2 fruit fly cellular contexts compared by ENCODE assay signal in the genomic region with DNA sequence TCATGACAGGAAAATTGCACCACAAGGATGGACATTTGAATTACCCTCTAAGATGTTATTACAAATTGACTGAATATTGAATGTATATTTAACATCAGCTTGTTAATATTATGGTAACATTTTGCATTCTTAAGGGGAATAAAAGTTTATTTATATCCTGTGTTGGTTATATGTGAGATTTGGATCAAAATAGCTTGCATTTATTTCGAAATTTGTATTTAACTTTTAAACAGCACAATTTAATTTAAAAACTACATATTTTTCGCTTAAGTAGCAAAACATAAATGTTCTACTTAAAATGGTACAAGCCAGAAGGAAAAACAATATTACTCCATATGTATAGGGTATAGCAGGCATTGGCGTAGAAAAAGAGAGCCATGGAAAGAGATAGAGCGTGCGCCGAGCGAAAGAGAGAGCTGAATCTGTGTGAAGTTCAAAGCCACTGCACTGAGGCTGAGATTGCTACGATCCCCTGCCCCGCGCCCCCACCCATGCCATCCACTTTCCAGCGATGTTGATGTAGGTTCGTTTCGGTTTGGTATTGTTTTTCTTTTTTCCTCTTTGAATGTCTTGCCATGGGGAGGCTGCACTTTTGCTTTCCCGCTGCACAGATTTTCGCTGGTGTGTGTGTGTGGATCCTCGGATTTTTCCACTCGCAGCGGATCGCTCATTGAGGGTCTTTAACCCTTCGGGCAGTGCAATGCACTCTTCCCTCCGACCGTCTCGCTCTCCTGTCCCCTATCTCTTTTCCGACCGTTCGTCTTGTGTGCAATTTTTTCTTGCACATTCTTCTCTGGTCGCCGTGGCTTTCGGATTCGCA.
A peak's percentile ranks its signal among the peaks of the same experiment; 100 is the strongest.
TF ChIP-seq lines count a peak whose summit lies in the region.

No protein-coding gene starts in this region.

TF ChIP-seq in whole organism, embryonic, 481 proteins besides CTCF, POLR2A, EP300 and RAD21 (continued from another document and continues in another):
- peak; percentile 65 for TF ChIP-seq CG8290 (GFP tag; optimal IDR thresholded peaks at IDR 0.05; lab: Kevin White, UChicago)
- peak in 1 of 2 experiments; percentile 81 for TF ChIP-seq CG8290 (tag; optimal IDR thresholded peaks at IDR 0.05; lab: Kevin White, UChicago)
- no peak for TF ChIP-seq hth (optimal IDR thresholded peaks at IDR 0.05; lab: Kevin White, UChicago)
- TF ChIP-seq jumu (GFP tag; optimal IDR thresholded peaks at IDR 0.05; lab: Kevin White, UChicago): peak; percentile 68
- TF ChIP-seq CG2678 (tag; optimal IDR thresholded peaks at IDR 0.05; lab: Kevin White, UChicago): peak; percentile 87
- no peak for TF ChIP-seq fru (optimal IDR thresholded peaks at IDR 0.05; lab: Kevin White, UChicago)
- TF ChIP-seq CG6765 (GFP tag; optimal IDR thresholded peaks at IDR 0.05; lab: Kevin White, UChicago): no peak
- TF ChIP-seq Gsc (GFP tag; IDR thresholded peaks at IDR 0.05; lab: Robert Waterston, UW): no peak
- no peak for TF ChIP-seq Lim3 (GFP tag; IDR thresholded peaks at IDR 0.05; lab: Robert Waterston, UW)
- TF ChIP-seq zen2 (GFP tag; IDR thresholded peaks at IDR 0.05; lab: Robert Waterston, UW; ENCODE audit: partially characterized antibody): no peak
- TF ChIP-seq sc (optimal IDR thresholded peaks at IDR 0.05; lab: Kevin White, UChicago): no peak
- peak; percentile 89 for TF ChIP-seq sc (GFP tag; optimal IDR thresholded peaks at IDR 0.05; lab: Kevin White, UChicago)
- no peak for TF ChIP-seq oc (tag; optimal IDR thresholded peaks at IDR 0.05; lab: Kevin White, UChicago)
- peak; percentile 71 for TF ChIP-seq CG15269 (tag; optimal IDR thresholded peaks at IDR 0.05; lab: Kevin White, UChicago)
- peak; percentile 75 for TF ChIP-seq CG8359 (GFP tag; optimal IDR thresholded peaks at IDR 0.05; lab: Kevin White, UChicago; ENCODE audit: borderline replicate concordance)
- TF ChIP-seq CG17568 (GFP tag; optimal IDR thresholded peaks at IDR 0.05; lab: Kevin White, UChicago): peak; percentile 57
- TF ChIP-seq CG6683 (GFP tag; optimal IDR thresholded peaks at IDR 0.05; lab: Kevin White, UChicago): peak; percentile 38
- peak; percentile 60 for TF ChIP-seq NfI (GFP tag; optimal IDR thresholded peaks at IDR 0.05; lab: Kevin White, UChicago)
- TF ChIP-seq CG2129 (GFP tag; IDR thresholded peaks at IDR 0.05; lab: Robert Waterston, UW; ENCODE audit: partially characterized antibody): no peak
- TF ChIP-seq Abd-B (GFP tag; optimal IDR thresholded peaks at IDR 0.05; lab: Kevin White, UChicago): peak; percentile 81
- TF ChIP-seq zen (tag; optimal IDR thresholded peaks at IDR 0.05; lab: Kevin White, UChicago): peak; percentile 90
- peak; percentile 78 for TF ChIP-seq croc (GFP tag; conservative IDR thresholded peaks at IDR 0.05; lab: Robert Waterston, UW)
- peak; percentile 3 for TF ChIP-seq CG15514 (GFP tag; optimal IDR thresholded peaks at IDR 0.05; lab: Kevin White, UChicago)
- TF ChIP-seq CG7786 (GFP tag; optimal IDR thresholded peaks at IDR 0.05; lab: Kevin White, UChicago): peak; percentile 69
- no peak for TF ChIP-seq CG31365 (tag; optimal IDR thresholded peaks at IDR 0.05; lab: Kevin White, UChicago)
- TF ChIP-seq sens-2 (GFP tag; IDR thresholded peaks at IDR 0.05; lab: Robert Waterston, UW): 0 out of 2 replicates have a peak, but pooled peaks have one; percentile 12
- TF ChIP-seq cwo (GFP tag; optimal IDR thresholded peaks at IDR 0.05; lab: Kevin White, UChicago): peak; percentile 42
- no peak for TF ChIP-seq CG43689 (GFP tag; IDR thresholded peaks at IDR 0.05; lab: Robert Waterston, UW)
- TF ChIP-seq Poxn (GFP tag; IDR thresholded peaks at IDR 0.05; lab: Robert Waterston, UW): no peak
- TF ChIP-seq vfl (GFP tag; optimal IDR thresholded peaks at IDR 0.05; lab: Kevin White, UChicago): no peak
- TF ChIP-seq CG4424 (GFP tag; optimal IDR thresholded peaks at IDR 0.05; lab: Kevin White, UChicago): peak; percentile 89
- TF ChIP-seq Max (GFP tag; optimal IDR thresholded peaks at IDR 0.05; lab: Kevin White, UChicago): peak; percentile 80
- no peak for TF ChIP-seq zf30C (GFP tag; optimal IDR thresholded peaks at IDR 0.05; lab: Kevin White, UChicago)
- peak; percentile 34 for TF ChIP-seq CG10147 (GFP tag; optimal IDR thresholded peaks at IDR 0.05; lab: Kevin White, UChicago)
- peak; percentile 49 for TF ChIP-seq Fer1 (GFP tag; optimal IDR thresholded peaks at IDR 0.05; lab: Kevin White, UChicago)
- TF ChIP-seq CG7839 (tag; optimal IDR thresholded peaks at IDR 0.05; lab: Kevin White, UChicago): peak; percentile 89
- TF ChIP-seq CG12236 (GFP tag; optimal IDR thresholded peaks at IDR 0.05; lab: Kevin White, UChicago): peak; percentile 83
- TF ChIP-seq fd96Cb (tag; optimal IDR thresholded peaks at IDR 0.05; lab: Kevin White, UChicago): peak; percentile 88
- peak; percentile 51 for TF ChIP-seq stwl (tag; optimal IDR thresholded peaks at IDR 0.05; lab: Kevin White, UChicago)
- TF ChIP-seq CG4617 (GFP tag; optimal IDR thresholded peaks at IDR 0.05; lab: Kevin White, UChicago; ENCODE audit: borderline replicate concordance): peak; percentile 25
- TF ChIP-seq CG4282 (GFP tag; optimal IDR thresholded peaks at IDR 0.05; lab: Kevin White, UChicago): no peak
- peak; percentile 82 for TF ChIP-seq Six4 (GFP tag; optimal IDR thresholded peaks at IDR 0.05; lab: Kevin White, UChicago)
- TF ChIP-seq Dip2 (GFP tag; IDR thresholded peaks at IDR 0.05; lab: Robert Waterston, UW): no peak
- TF ChIP-seq pan (optimal IDR thresholded peaks at IDR 0.05; lab: Kevin White, UChicago): peak in 1 of 2 experiments; percentile 80
- TF ChIP-seq pan (GFP tag; optimal IDR thresholded peaks at IDR 0.05 in 1 of 2, IDR thresholded peaks at IDR 0.05 in 1 of 2): peak; percentile 38 to 75
- TF ChIP-seq crc (GFP tag; optimal IDR thresholded peaks at IDR 0.05; lab: Kevin White, UChicago): peak; percentile 60
- TF ChIP-seq tin (GFP tag; optimal IDR thresholded peaks at IDR 0.05; lab: Kevin White, UChicago): peak; percentile 70
- TF ChIP-seq bowl (GFP tag; IDR thresholded peaks at IDR 0.05; lab: Robert Waterston, UW): no peak
- TF ChIP-seq CG9437 (GFP tag; optimal IDR thresholded peaks at IDR 0.05; lab: Kevin White, UChicago): peak; percentile 87
- peak; percentile 10 for TF ChIP-seq CG1647 (GFP tag; optimal IDR thresholded peaks at IDR 0.05; lab: Kevin White, UChicago)
- TF ChIP-seq Side (GFP tag; optimal IDR thresholded peaks at IDR 0.05; lab: Kevin White, UChicago): peak; percentile 84
- TF ChIP-seq zfh2 (GFP tag; optimal IDR thresholded peaks at IDR 0.05; lab: Kevin White, UChicago): no peak
- TF ChIP-seq scrt (GFP tag; optimal IDR thresholded peaks at IDR 0.05; lab: Kevin White, UChicago): peak; percentile 37
- peak; percentile 49 for TF ChIP-seq Meics (GFP tag; optimal IDR thresholded peaks at IDR 0.05; lab: Kevin White, UChicago)
- TF ChIP-seq Dbx (GFP tag; IDR thresholded peaks at IDR 0.05; lab: Robert Waterston, UW): no peak
- no peak for TF ChIP-seq ken (GFP tag; IDR thresholded peaks at IDR 0.05; lab: Robert Waterston, UW)
- peak; percentile 69 for TF ChIP-seq CG18599 (GFP tag; optimal IDR thresholded peaks at IDR 0.05; lab: Kevin White, UChicago)
- TF ChIP-seq CG8388 (GFP tag; optimal IDR thresholded peaks at IDR 0.05; lab: Kevin White, UChicago): peak; percentile 85
- peak; percentile 87 for TF ChIP-seq D19B (GFP tag; optimal IDR thresholded peaks at IDR 0.05; lab: Kevin White, UChicago)
- TF ChIP-seq CG10366 (GFP tag; IDR thresholded peaks at IDR 0.05; lab: Robert Waterston, UW): peak; percentile 27; the same call in 1 of the 2 replicates

TF ChIP-seq in whole organism, prepupa, 60 proteins besides CTCF, POLR2A, EP300 and RAD21 (continued from another document):
- TF ChIP-seq CG11902 (GFP tag; optimal IDR thresholded peaks at IDR 0.05; lab: Kevin White, UChicago): peak; percentile 45
- peak; percentile 60 for TF ChIP-seq CG8319 (GFP tag; optimal IDR thresholded peaks at IDR 0.05; lab: Kevin White, UChicago)
- TF ChIP-seq CG6276 (GFP tag; optimal IDR thresholded peaks at IDR 0.05; lab: Kevin White, UChicago): peak; percentile 89
- TF ChIP-seq spab (GFP tag; optimal IDR thresholded peaks at IDR 0.05; lab: Kevin White, UChicago): peak; percentile 88
- peak; percentile 59 for TF ChIP-seq Smox (GFP tag; optimal IDR thresholded peaks at IDR 0.05; lab: Kevin White, UChicago)
- peak; percentile 86 for TF ChIP-seq achi (GFP tag; optimal IDR thresholded peaks at IDR 0.05; lab: Kevin White, UChicago)
- peak; percentile 91 for TF ChIP-seq CG10631 (GFP tag; optimal IDR thresholded peaks at IDR 0.05; lab: Kevin White, UChicago)
- TF ChIP-seq pdm3 (GFP tag; optimal IDR thresholded peaks at IDR 0.05; lab: Kevin White, UChicago): peak; percentile 90
- TF ChIP-seq OdsH (GFP tag; optimal IDR thresholded peaks at IDR 0.05; lab: Kevin White, UChicago): peak; percentile 86
- peak; percentile 76 for TF ChIP-seq lz (GFP tag; optimal IDR thresholded peaks at IDR 0.05; lab: Kevin White, UChicago)
- TF ChIP-seq eg (GFP tag; IDR thresholded peaks at IDR 0.05; lab: Robert Waterston, UW): peak; percentile 36; the same call in 2 of the 3 replicates
- TF ChIP-seq Sox14 (GFP tag; optimal IDR thresholded peaks at IDR 0.05; lab: Kevin White, UChicago): peak; percentile 89
